Fruit fly (Drosophila melanogaster): ENCODE results near the gene promL.
A peak's percentile ranks its signal among the peaks of the same experiment; 100 is the strongest.

The promL gene

DNA sequence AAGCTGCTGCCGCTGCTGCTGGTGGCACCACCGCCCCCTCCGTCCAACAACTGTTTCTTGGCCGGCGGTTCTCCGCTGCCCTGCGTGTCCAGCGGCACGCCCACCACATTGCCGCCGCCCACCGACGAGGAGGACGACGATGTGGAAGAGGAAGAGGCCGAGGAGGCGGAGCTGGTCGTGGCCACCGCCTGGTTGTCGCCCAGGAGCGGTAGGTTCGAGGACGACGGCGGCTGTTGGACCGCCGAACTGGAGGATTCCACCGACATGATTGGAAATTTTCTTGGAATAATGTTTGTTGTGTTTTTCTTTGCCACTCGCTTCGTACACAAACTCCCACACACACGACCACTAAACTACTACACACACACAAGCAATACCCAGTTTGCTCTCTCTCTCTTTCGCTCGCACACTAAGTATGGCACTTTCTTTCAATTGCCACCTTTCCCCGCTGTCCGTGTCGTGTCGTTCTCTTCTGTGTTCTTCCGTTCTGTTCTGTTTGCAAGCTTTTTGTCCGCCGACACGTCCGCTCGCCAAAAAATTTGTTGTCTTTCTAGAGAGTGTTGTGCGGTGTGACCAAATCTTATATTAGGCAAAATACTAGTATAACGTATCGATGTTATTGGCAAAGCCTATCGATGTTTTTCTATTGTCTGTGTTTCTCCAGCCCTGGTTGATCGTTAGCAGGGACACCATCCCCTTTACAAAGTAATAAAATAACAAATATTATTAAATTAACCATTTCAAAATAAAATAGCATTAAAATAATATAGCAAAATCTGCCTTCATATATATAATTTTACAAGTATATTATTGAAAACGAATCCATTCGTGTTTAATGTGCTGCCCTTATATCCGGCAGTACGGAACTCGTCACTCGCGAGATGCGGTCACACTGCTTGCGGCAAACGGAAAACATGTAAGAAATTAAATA is 57.0 kb downstream of the promL start, which contains the start of the genes CG32486 and PAN3 (continued):
- TF ChIP-seq HLH54F (GFP tag; optimal IDR thresholded peaks at IDR 0.05) (peak; percentile 10), exex (tag; optimal IDR thresholded peaks at IDR 0.05) (peak; percentile 19), ttk (GFP tag; IDR thresholded peaks at IDR 0.05) (0 out of 2 replicates have a peak, but pooled peaks have one; percentile 31), GATAe (GFP tag; conservative IDR thresholded peaks at IDR 0.05) (no peak), CG8765 (GFP tag; IDR thresholded peaks at IDR 0.05) (no peak; the same call in 1 of the 2 replicates), CG18619 (GFP tag; optimal IDR thresholded peaks at IDR 0.05) (peak; percentile 22), lbe (GFP tag; optimal IDR thresholded peaks at IDR 0.05) (peak; percentile 47), Oaz (GFP tag; IDR thresholded peaks at IDR 0.05) (no peak), CG2889 (GFP tag; IDR thresholded peaks at IDR 0.05) (no peak), lilli (GFP tag; optimal IDR thresholded peaks at IDR 0.05) (peak; percentile 42), CG7839 (tag; optimal IDR thresholded peaks at IDR 0.05) (peak; percentile 30), shn (GFP tag; optimal IDR thresholded peaks at IDR 0.05) (no peak), Sox102F (GFP tag; optimal IDR thresholded peaks at IDR 0.05) (peak; percentile 11), CG17912 (GFP tag; optimal IDR thresholded peaks at IDR 0.05) (peak; percentile 31), CG10366 (GFP tag; IDR thresholded peaks at IDR 0.05) (no peak; the same call in 1 of the 2 replicates), z (GFP tag; IDR thresholded peaks at IDR 0.05) (no peak), chif (GFP tag; optimal IDR thresholded peaks at IDR 0.05) (no peak), CG10565 (GFP tag; optimal IDR thresholded peaks at IDR 0.05) (no peak), CG11398 (GFP tag; optimal IDR thresholded peaks at IDR 0.05) (no peak), ash1 (GFP tag; optimal IDR thresholded peaks at IDR 0.05) (peak; percentile 66), CG11085 (GFP tag; IDR thresholded peaks at IDR 0.05) (peak; percentile 29; the same call in 1 of the 2 replicates), CG17568 (GFP tag; optimal IDR thresholded peaks at IDR 0.05) (no peak), Rfx (GFP tag; IDR thresholded peaks at IDR 0.05) (peak; percentile 65), CG7556 (GFP tag; optimal IDR thresholded peaks at IDR 0.05) (no peak), phol (tag; optimal IDR thresholded peaks at IDR 0.05) (peak; percentile 75), CG11695 (GFP tag; IDR thresholded peaks at IDR 0.05) (no peak; the same call in 2 of the 3 replicates), CG14441 (GFP tag; IDR thresholded peaks at IDR 0.05) (0 out of 2 replicates have a peak, but pooled peaks have one; percentile 18), usp (GFP tag; optimal IDR thresholded peaks at IDR 0.05) (no peak), Xbp1 (GFP tag; optimal IDR thresholded peaks at IDR 0.05) (peak; percentile 41), twi (tag; optimal IDR thresholded peaks at IDR 0.05) (peak; percentile 40), CG1233 (GFP tag; optimal IDR thresholded peaks at IDR 0.05) (peak; percentile 6), fd96Cb (tag; optimal IDR thresholded peaks at IDR 0.05) (no peak), CG16779 (GFP tag; IDR thresholded peaks at IDR 0.05) (peak; percentile 86), bsh (GFP tag; optimal IDR thresholded peaks at IDR 0.05) (peak in 1 of 2 experiments; percentile 14), Dfd (GFP tag; optimal IDR thresholded peaks at IDR 0.05) (no peak), BEAF-32 (GFP tag; optimal IDR thresholded peaks at IDR 0.05) (peak; percentile 98), CG3838 (GFP tag; optimal IDR thresholded peaks at IDR 0.05) (no peak), Meics (GFP tag; optimal IDR thresholded peaks at IDR 0.05) (peak; percentile 33), gt (GFP tag; IDR thresholded peaks at IDR 0.05) (no peak), CG6254 (GFP tag; optimal IDR thresholded peaks at IDR 0.05) (no peak), CG8924 (tag; optimal IDR thresholded peaks at IDR 0.05) (peak; percentile 68), hkb (optimal IDR thresholded peaks at IDR 0.05) (peak; percentile 82), hkb (GFP tag; IDR thresholded peaks at IDR 0.05) (peak; percentile 46; the same call in 1 of the 2 replicates), sima (GFP tag; optimal IDR thresholded peaks at IDR 0.05) (no peak), HLH4C (GFP tag; IDR thresholded peaks at IDR 0.05; ENCODE audit: partially characterized antibody) (peak; percentile 77), Camta (GFP tag; optimal IDR thresholded peaks at IDR 0.05) (peak; percentile 13), CG2129 (GFP tag; IDR thresholded peaks at IDR 0.05; ENCODE audit: partially characterized antibody) (peak; percentile 71), C15 (GFP tag; IDR thresholded peaks at IDR 0.05) (no peak), CG9437 (GFP tag; optimal IDR thresholded peaks at IDR 0.05) (no peak)
